Worm (Caenorhabditis elegans): ENCODE results near the gene T04B2.7.

DNA sequence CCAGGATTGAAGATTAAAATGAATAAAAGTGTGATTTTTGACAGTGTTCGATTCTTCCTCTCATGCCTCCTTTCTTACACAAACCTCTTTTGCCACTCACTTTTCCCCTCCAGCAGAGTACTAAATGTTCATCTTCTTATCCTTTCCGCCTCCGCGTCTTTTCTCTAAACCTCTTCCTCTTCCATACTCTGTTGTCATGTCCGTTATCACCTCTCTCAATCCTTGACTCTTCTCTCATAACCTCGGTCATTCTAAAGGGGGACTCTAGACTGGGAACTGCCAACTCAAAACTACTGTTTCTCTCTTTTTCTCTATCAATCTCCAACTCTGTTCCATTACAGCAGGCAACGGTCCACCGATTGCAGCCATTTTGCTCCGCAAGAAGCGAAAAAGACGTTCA, 7.8 kb downstream of the T04B2.7 start:
- TF ChIP-seq lag-1 (GFP tag; IDR thresholded peaks at IDR 0.05) = no peak
- no peak for TF ChIP-seq unc-62 (GFP tag; optimal IDR thresholded peaks at IDR 0.05)
- no peak for TF ChIP-seq snpc-4 (GFP tag; optimal IDR thresholded peaks at IDR 0.05)
- no peak for TF ChIP-seq snpc-4 (tag; optimal IDR thresholded peaks at IDR 0.05)
- no peak for TF ChIP-seq mcd-1 (GFP tag; IDR thresholded peaks at IDR 0.05)
- no peak for TF ChIP-seq aptf-2 (GFP tag; conservative IDR thresholded peaks at IDR 0.05)
- no peak for TF ChIP-seq nfya-1 (tag; optimal IDR thresholded peaks at IDR 0.05; ENCODE audit: borderline replicate concordance, insufficient read depth)
- TF ChIP-seq ceh-79 (tag; optimal IDR thresholded peaks at IDR 0.05) = no peak
- TF ChIP-seq die-1 (tag; optimal IDR thresholded peaks at IDR 0.05) = no peak
- no peak for TF ChIP-seq ama-1 (optimal IDR thresholded peaks at IDR 0.05)
- TF ChIP-seq ama-1 (GFP tag; optimal IDR thresholded peaks at IDR 0.05) = no peak
- no peak for TF ChIP-seq ceh-27 (GFP tag; optimal IDR thresholded peaks at IDR 0.05)
- TF ChIP-seq dpl-1 (GFP tag; optimal IDR thresholded peaks at IDR 0.05) = no peak
